Worm (Caenorhabditis elegans): Measurements from ENCODE around the gene col-121.
A peak's percentile ranks its signal among the peaks of the same experiment; 100 is the strongest.

col-121 gene

DNA sequence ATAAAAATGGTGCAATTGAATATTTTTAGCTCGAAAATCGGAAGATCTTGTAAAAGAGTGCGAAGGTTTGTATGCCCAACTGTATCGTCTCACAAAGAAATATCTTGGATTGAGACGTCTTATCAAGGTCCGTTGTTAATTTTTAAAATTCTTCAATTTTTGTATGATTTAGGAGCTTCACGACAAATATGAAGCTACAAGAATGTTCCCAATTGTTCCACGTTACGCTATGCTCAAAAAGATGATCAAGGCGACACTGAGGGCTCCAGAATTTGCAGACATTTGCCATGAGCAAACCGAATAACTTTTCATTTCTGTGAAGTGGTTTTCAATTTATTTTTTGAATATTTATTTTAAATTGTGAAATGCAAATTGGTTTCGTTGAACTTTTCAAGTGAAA, 42.7 kb upstream of the col-121 start (continued):
- TF ChIP-seq aly-2 (tag; optimal IDR thresholded peaks at IDR 0.05) = no peak
- TF ChIP-seq egl-27 (tag; optimal IDR thresholded peaks at IDR 0.05) = no peak
- no peak for TF ChIP-seq ceh-44 (GFP tag; IDR thresholded peaks at IDR 0.05)
- TF ChIP-seq jun-1 (tag; optimal IDR thresholded peaks at IDR 0.05) = no peak
- TF ChIP-seq gei-8 (GFP tag; optimal IDR thresholded peaks at IDR 0.05) = peak; percentile 11
- peak; percentile 73 for TF ChIP-seq mep-1 (tag; optimal IDR thresholded peaks at IDR 0.05)
- TF ChIP-seq Y5F2A.4 (GFP tag; optimal IDR thresholded peaks at IDR 0.05) = no peak
- no peak for TF ChIP-seq F44E2.7 (GFP tag; IDR thresholded peaks at IDR 0.05)
- no peak for TF ChIP-seq ztf-11 (tag; optimal IDR thresholded peaks at IDR 0.05)
- TF ChIP-seq tra-1 (GFP tag; IDR thresholded peaks at IDR 0.05) = no peak
- no peak for TF ChIP-seq unc-39 (tag; optimal IDR thresholded peaks at IDR 0.05)
- no peak for TF ChIP-seq nhr-237 (tag; optimal IDR thresholded peaks at IDR 0.05)
- TF ChIP-seq ceh-20 (GFP tag; IDR thresholded peaks at IDR 0.05) = no peak
- peak; percentile 69 for TF ChIP-seq T20F7.1 (GFP tag; optimal IDR thresholded peaks at IDR 0.05)
- TF ChIP-seq ceh-32 (tag; optimal IDR thresholded peaks at IDR 0.05; ENCODE audit: poor library complexity) = no peak
- peak; percentile 24 for TF ChIP-seq spr-3 (GFP tag; optimal IDR thresholded peaks at IDR 0.05)
- no peak for TF ChIP-seq ces-1 (GFP tag; optimal IDR thresholded peaks at IDR 0.05)
- TF ChIP-seq tag-97 (GFP tag; IDR thresholded peaks at IDR 0.05) = no peak
- 0 out of 2 replicates have a peak, but pooled peaks have one; percentile 33 for TF ChIP-seq lin-1 (GFP tag; IDR thresholded peaks at IDR 0.05)
- TF ChIP-seq F10B5.3 (tag; optimal IDR thresholded peaks at IDR 0.05) = no peak
- no peak for TF ChIP-seq lin-29 (GFP tag; IDR thresholded peaks at IDR 0.05)
- no peak for TF ChIP-seq nhr-76 (tag; optimal IDR thresholded peaks at IDR 0.05)
- peak; percentile 96 for TF ChIP-seq zfp-3 (GFP tag; conservative IDR thresholded peaks at IDR 0.05)
- TF ChIP-seq hlh-30 (tag; optimal IDR thresholded peaks at IDR 0.05; ENCODE audit: insufficient read depth) = no peak
- TF ChIP-seq daf-12 (tag; optimal IDR thresholded peaks at IDR 0.05) = no peak
- no peak for TF ChIP-seq ZK337.2 (GFP tag; IDR thresholded peaks at IDR 0.05)
- TF ChIP-seq mxl-2 (GFP tag; conservative IDR thresholded peaks at IDR 0.05) = no peak
- 0 out of 2 replicates have a peak, but pooled peaks have one; percentile 13 for TF ChIP-seq ctbp-1 (GFP tag; IDR thresholded peaks at IDR 0.05)
- peak in 1 of 2 experiments; percentile 48 for TF ChIP-seq lsy-2 (tag; optimal IDR thresholded peaks at IDR 0.05)
- TF ChIP-seq cey-2 (tag; optimal IDR thresholded peaks at IDR 0.05; ENCODE audit: borderline replicate concordance, insufficient read depth) = no peak
- TF ChIP-seq hmg-1.1 (GFP tag; IDR thresholded peaks at IDR 0.05) = no peak; the same call in 1 of the 2 replicates
- peak; percentile 74; the same call in 1 of the 2 replicates for TF ChIP-seq pha-4 (GFP tag; IDR thresholded peaks at IDR 0.05)
- TF ChIP-seq pha-4 (tag; optimal IDR thresholded peaks at IDR 0.05) = no peak
- no peak for TF ChIP-seq hif-1 (tag; optimal IDR thresholded peaks at IDR 0.05)
- TF ChIP-seq daf-8 (GFP tag; IDR thresholded peaks at IDR 0.05) = no peak
- TF ChIP-seq mdl-1 (tag; optimal IDR thresholded peaks at IDR 0.05) = no peak
- peak; percentile 13; the same call in 1 of the 2 replicates for TF ChIP-seq nhr-42 (GFP tag; IDR thresholded peaks at IDR 0.05)
- 0 out of 2 replicates have a peak, but pooled peaks have one; percentile 43 for TF ChIP-seq Y75B8A.6 (GFP tag; IDR thresholded peaks at IDR 0.05)
- TF ChIP-seq ama-1 (optimal IDR thresholded peaks at IDR 0.05) = peak; percentile 82
- TF ChIP-seq fkh-10 (GFP tag; optimal IDR thresholded peaks at IDR 0.05) = no peak
- TF ChIP-seq dpl-1 (GFP tag; optimal IDR thresholded peaks at IDR 0.05) = no peak
- TF ChIP-seq daf-16 (GFP tag; optimal IDR thresholded peaks at IDR 0.05) = no peak
- peak; percentile 20 for TF ChIP-seq daf-16 (tag; optimal IDR thresholded peaks at IDR 0.05)
- peak; percentile 74 for TF ChIP-seq dve-1 (tag; optimal IDR thresholded peaks at IDR 0.05; ENCODE audit: insufficient read depth)
- no peak for TF ChIP-seq ztf-7 (tag; optimal IDR thresholded peaks at IDR 0.05)
- no peak for TF ChIP-seq Y105C5A.15 (GFP tag; IDR thresholded peaks at IDR 0.05)
- no peak; the same call in 1 of the 2 replicates for TF ChIP-seq madf-9 (GFP tag; conservative IDR thresholded peaks at IDR 0.05)
- peak; percentile 3 for TF ChIP-seq nhr-10 (tag; optimal IDR thresholded peaks at IDR 0.05)
- no peak for TF ChIP-seq saeg-2 (GFP tag; IDR thresholded peaks at IDR 0.05)
- TF ChIP-seq zag-1 (tag; optimal IDR thresholded peaks at IDR 0.05) = no peak
- peak in 1 of 2 experiments; percentile 96 for TF ChIP-seq unc-62 (GFP tag; optimal IDR thresholded peaks at IDR 0.05 in 1 of 2)
- TF ChIP-seq unc-62 (tag; optimal IDR thresholded peaks at IDR 0.05) = no peak
